Worm (Caenorhabditis elegans): Measurements from ENCODE around the gene ist-1.

DNA sequence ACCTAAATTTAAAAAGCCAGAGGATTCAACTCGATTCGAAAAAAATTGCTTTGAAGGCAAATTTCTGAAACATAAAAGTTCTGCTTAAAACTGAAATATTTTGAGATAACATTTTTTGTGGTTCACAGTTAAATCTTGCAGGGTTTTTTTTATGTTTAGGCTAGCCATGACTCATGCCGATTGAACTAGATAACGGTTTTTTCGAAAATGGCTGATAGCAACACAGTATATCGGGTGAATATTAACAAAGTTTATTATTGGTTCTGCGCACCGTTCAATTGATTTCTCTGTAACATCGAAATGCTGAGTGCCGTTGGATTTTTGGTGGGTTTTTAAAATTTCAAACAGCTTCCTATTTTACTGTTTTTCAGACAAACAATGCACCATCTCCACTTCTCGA, 50.9 kb downstream of the ist-1 start, which contains the start of gene F43E12.1:
- TF ChIP-seq pqm-1 (tag; optimal IDR thresholded peaks at IDR 0.05): no peak
- no peak for TF ChIP-seq nhr-28 (tag; optimal IDR thresholded peaks at IDR 0.05)
- TF ChIP-seq set-16 (GFP tag; IDR thresholded peaks at IDR 0.05): no peak

Data from whole organism, L4 larva.